Fruit fly (Drosophila melanogaster): ENCODE results near the gene Unc-76.

Gene Unc-76

dm6 chrX:2083109-2083508, 2.7 kb downstream of the Unc-76 start (continued):
- no peak for TF ChIP-seq Ets97D (GFP tag; optimal IDR thresholded peaks at IDR 0.05)
- no peak for TF ChIP-seq hbn (GFP tag; IDR thresholded peaks at IDR 0.05; ENCODE audit: partially characterized antibody)
- peak; percentile 14 for TF ChIP-seq CG12219 (GFP tag; optimal IDR thresholded peaks at IDR 0.05)
- peak; percentile 30 for TF ChIP-seq nmo (GFP tag; optimal IDR thresholded peaks at IDR 0.05)
- peak; percentile 27 for TF ChIP-seq CG10274 (GFP tag; optimal IDR thresholded peaks at IDR 0.05)
- no peak for TF ChIP-seq zf30C (GFP tag; optimal IDR thresholded peaks at IDR 0.05)
- peak; percentile 52 for TF ChIP-seq fu2 (GFP tag; optimal IDR thresholded peaks at IDR 0.05)
- peak; percentile 52 for TF ChIP-seq Dek (tag; optimal IDR thresholded peaks at IDR 0.05)
- TF ChIP-seq ranshi (GFP tag; IDR thresholded peaks at IDR 0.05): peak; percentile 44; the same call in 1 of the 2 replicates
- peak; percentile 17 for TF ChIP-seq CG5245 (GFP tag; optimal IDR thresholded peaks at IDR 0.05)
- TF ChIP-seq CG10654 (GFP tag; optimal IDR thresholded peaks at IDR 0.05): no peak
- TF ChIP-seq bab2 (GFP tag; optimal IDR thresholded peaks at IDR 0.05): peak; percentile 23
- no peak for TF ChIP-seq fd64A (GFP tag; optimal IDR thresholded peaks at IDR 0.05)
- peak; percentile 48 for TF ChIP-seq D19B (GFP tag; optimal IDR thresholded peaks at IDR 0.05)
- TF ChIP-seq shn (GFP tag; optimal IDR thresholded peaks at IDR 0.05): no peak
- TF ChIP-seq CG17612 (GFP tag; IDR thresholded peaks at IDR 0.05): no peak
- no peak for TF ChIP-seq CG43689 (GFP tag; IDR thresholded peaks at IDR 0.05)
- no peak for TF ChIP-seq CG8290 (GFP tag; optimal IDR thresholded peaks at IDR 0.05)
- peak in 1 of 2 experiments; percentile 97 for TF ChIP-seq CG8290 (tag; optimal IDR thresholded peaks at IDR 0.05)
- TF ChIP-seq CG13624 (GFP tag; optimal IDR thresholded peaks at IDR 0.05): peak; percentile 60
- TF ChIP-seq CG12155 (GFP tag; optimal IDR thresholded peaks at IDR 0.05): peak; percentile 63
- TF ChIP-seq p53 (GFP tag; optimal IDR thresholded peaks at IDR 0.05): no peak
- TF ChIP-seq sens-2 (GFP tag; IDR thresholded peaks at IDR 0.05): no peak
- no peak for TF ChIP-seq abd-A (tag; optimal IDR thresholded peaks at IDR 0.05)
- TF ChIP-seq Six4 (GFP tag; optimal IDR thresholded peaks at IDR 0.05): no peak
- TF ChIP-seq CG9932 (GFP tag; IDR thresholded peaks at IDR 0.05): peak; percentile 91
- no peak for TF ChIP-seq pfk (GFP tag; optimal IDR thresholded peaks at IDR 0.05)
- peak; percentile 73 for TF ChIP-seq NfI (GFP tag; optimal IDR thresholded peaks at IDR 0.05)
- no peak for TF ChIP-seq Doc2 (GFP tag; IDR thresholded peaks at IDR 0.05)
- TF ChIP-seq CTCF (GFP tag; optimal IDR thresholded peaks at IDR 0.05): no peak
- no peak for TF ChIP-seq CG6813 (GFP tag; optimal IDR thresholded peaks at IDR 0.05)
- TF ChIP-seq Ada2b (GFP tag; IDR thresholded peaks at IDR 0.05): peak; percentile 62
- no peak for TF ChIP-seq gfzf (GFP tag; optimal IDR thresholded peaks at IDR 0.05)
- TF ChIP-seq Bdp1 (GFP tag; optimal IDR thresholded peaks at IDR 0.05): no peak
- no peak for TF ChIP-seq CkIIα-i1 (GFP tag; IDR thresholded peaks at IDR 0.05)
- no peak for TF ChIP-seq Dfd (GFP tag; optimal IDR thresholded peaks at IDR 0.05)
- TF ChIP-seq onecut (GFP tag; IDR thresholded peaks at IDR 0.05): no peak
- TF ChIP-seq Drgx (GFP tag; IDR thresholded peaks at IDR 0.05): peak; percentile 94
- TF ChIP-seq CG14965 (GFP tag; optimal IDR thresholded peaks at IDR 0.05; ENCODE audit: borderline replicate concordance): no peak
- peak; percentile 7 for TF ChIP-seq CG33213 (GFP tag; optimal IDR thresholded peaks at IDR 0.05)
- TF ChIP-seq slbo (GFP tag; IDR thresholded peaks at IDR 0.05): peak; percentile 91
- TF ChIP-seq Myb (GFP tag; optimal IDR thresholded peaks at IDR 0.05): peak; percentile 28
- TF ChIP-seq E2f2 (GFP tag; IDR thresholded peaks at IDR 0.05): no peak; the same call in 1 of the 2 replicates
- peak; percentile 88 for TF ChIP-seq CG12769 (tag; optimal IDR thresholded peaks at IDR 0.05)
- peak; percentile 28; the same call in 1 of the 3 replicates for TF ChIP-seq CG14050 (GFP tag; IDR thresholded peaks at IDR 0.05)
